Fruit fly (Drosophila melanogaster): ENCODE results near the gene CG13599.
A peak's percentile ranks its signal among the peaks of the same experiment; 100 is the strongest.

The CG13599 gene

dm6 chr3R:23933684-23934575, 2.5 kb downstream of the CG13599 start, which contains the start of gene CG5854 (continued):
- TF ChIP-seq dmrt93B (GFP tag; optimal IDR thresholded peaks at IDR 0.05) = peak; percentile 79

- TF ChIP-seq h (GFP tag; optimal IDR thresholded peaks at IDR 0.05) (no peak), Rel (GFP tag; optimal IDR thresholded peaks at IDR 0.05) (no peak), Rel (tag; optimal IDR thresholded peaks at IDR 0.05) (peak; percentile 41)
Observed at dm6 chr3R:23938564-23939122, 7.2 kb downstream of the CG13599 start.

dm6 chr3R:23939921-23940839, 8.7 kb downstream of the CG13599 start:
- peak; percentile 54 for TF ChIP-seq OdsH (GFP tag; optimal IDR thresholded peaks at IDR 0.05)
- no peak for TF ChIP-seq Hr78 (GFP tag; optimal IDR thresholded peaks at IDR 0.05)
- no peak for TF ChIP-seq Abd-B (GFP tag; optimal IDR thresholded peaks at IDR 0.05)
- no peak for TF ChIP-seq GATAd (GFP tag; optimal IDR thresholded peaks at IDR 0.05)
- TF ChIP-seq lola (GFP tag; optimal IDR thresholded peaks at IDR 0.05) = no peak
- TF ChIP-seq Vsx2 (GFP tag; optimal IDR thresholded peaks at IDR 0.05; ENCODE audit: partially characterized antibody) = no peak
- no peak for TF ChIP-seq fru (GFP tag; optimal IDR thresholded peaks at IDR 0.05)
- TF ChIP-seq dsf (GFP tag; optimal IDR thresholded peaks at IDR 0.05; ENCODE audit: borderline replicate concordance) = no peak
- no peak for TF ChIP-seq ey (GFP tag; optimal IDR thresholded peaks at IDR 0.05)
- peak; percentile 80 for TF ChIP-seq Hr83 (GFP tag; optimal IDR thresholded peaks at IDR 0.05; ENCODE audit: poor library complexity, severe bottlenecking)
- no peak for TF ChIP-seq jim (GFP tag; optimal IDR thresholded peaks at IDR 0.05)
- TF ChIP-seq sage (GFP tag; optimal IDR thresholded peaks at IDR 0.05) = no peak
- no peak for TF ChIP-seq woc (GFP tag; optimal IDR thresholded peaks at IDR 0.05)
- TF ChIP-seq CrebA (GFP tag; optimal IDR thresholded peaks at IDR 0.05; ENCODE audit: borderline replicate concordance) = no peak
- peak; percentile 38 for TF ChIP-seq Hnf4 (GFP tag; optimal IDR thresholded peaks at IDR 0.05)
- no peak for TF ChIP-seq Mio (GFP tag; optimal IDR thresholded peaks at IDR 0.05)
- TF ChIP-seq N (GFP tag; optimal IDR thresholded peaks at IDR 0.05) = no peak
- no peak for TF ChIP-seq Rel (GFP tag; optimal IDR thresholded peaks at IDR 0.05)
- TF ChIP-seq Rel (tag; optimal IDR thresholded peaks at IDR 0.05) = no peak
- no peak for TF ChIP-seq dl (GFP tag; optimal IDR thresholded peaks at IDR 0.05; ENCODE audit: insufficient read depth in 1 of 2, partially characterized antibody in 2 of 2)
- TF ChIP-seq HLH106 (tag; optimal IDR thresholded peaks at IDR 0.05) = no peak
- peak; percentile 11 for TF ChIP-seq CG9705 (GFP tag; optimal IDR thresholded peaks at IDR 0.05)
- no peak for TF ChIP-seq Dfd (GFP tag; optimal IDR thresholded peaks at IDR 0.05)
- no peak for TF ChIP-seq pan (optimal IDR thresholded peaks at IDR 0.05)
- TF ChIP-seq rgr (GFP tag; optimal IDR thresholded peaks at IDR 0.05) = peak; percentile 39
- no peak for TF ChIP-seq br (GFP tag; optimal IDR thresholded peaks at IDR 0.05)
- no peak for TF ChIP-seq psq (GFP tag; optimal IDR thresholded peaks at IDR 0.05)
- TF ChIP-seq h (GFP tag; optimal IDR thresholded peaks at IDR 0.05) = peak; percentile 32
- no peak for TF ChIP-seq tai (GFP tag; optimal IDR thresholded peaks at IDR 0.05)
- no peak for TF ChIP-seq CG32264 (GFP tag; optimal IDR thresholded peaks at IDR 0.05)
- peak; percentile 12 for TF ChIP-seq Jra (GFP tag; optimal IDR thresholded peaks at IDR 0.05)
- no peak for TF ChIP-seq Dif (GFP tag; optimal IDR thresholded peaks at IDR 0.05; ENCODE audit: partially characterized antibody)
- no peak for TF ChIP-seq Myc (optimal IDR thresholded peaks at IDR 0.05)
- no peak for TF ChIP-seq Sp1 (GFP tag; optimal IDR thresholded peaks at IDR 0.05)
- no peak for TF ChIP-seq foxo (GFP tag; optimal IDR thresholded peaks at IDR 0.05)
- no peak for TF ChIP-seq usp (GFP tag; optimal IDR thresholded peaks at IDR 0.05)
- TF ChIP-seq brk (GFP tag; optimal IDR thresholded peaks at IDR 0.05) = no peak
- TF ChIP-seq dmrt93B (GFP tag; optimal IDR thresholded peaks at IDR 0.05) = peak; percentile 26
- TF ChIP-seq sv (GFP tag; optimal IDR thresholded peaks at IDR 0.05) = peak; percentile 71
